Fruit fly (Drosophila melanogaster): Measurements from ENCODE around the gene CG31327.

CG31327 gene

dm6 chr3R:14151840-14152239 lies 8.2 kb downstream of the CG31327 start, which contains the start of gene CG14355:
TSS of gene CG14355 (minus strand) at chr3R:14151940.
- no peak for TF ChIP-seq gl (tag; optimal IDR thresholded peaks at IDR 0.05)
- TF ChIP-seq Ets98B (GFP tag; IDR thresholded peaks at IDR 0.05), result no peak
- TF ChIP-seq CG8301 (tag; optimal IDR thresholded peaks at IDR 0.05), result no peak

- TF ChIP-seq CG9948 (tag; optimal IDR thresholded peaks at IDR 0.05) (no peak), CG12605 (GFP tag; IDR thresholded peaks at IDR 0.05) (peak; percentile 52; the same call in 1 of the 2 replicates)
Measured at dm6 chr3R:14140912-14141311, 19.2 kb downstream of the CG31327 start.

dm6 chr3R:14131972-14132371 lies 28.1 kb downstream of the CG31327 start, which contains the start of gene CG14356:
TSS of gene CG14356 (minus strand) at chr3R:14132072.
- no peak for TF ChIP-seq Pif1A (GFP tag; optimal IDR thresholded peaks at IDR 0.05)
- TF ChIP-seq CG13204 (GFP tag; optimal IDR thresholded peaks at IDR 0.05), result no peak
- TF ChIP-seq EcR (GFP tag; optimal IDR thresholded peaks at IDR 0.05), result no peak

- TF ChIP-seq CG8301 (tag; optimal IDR thresholded peaks at IDR 0.05) (no peak), rn (GFP tag; IDR thresholded peaks at IDR 0.05) (peak; percentile 85), Pif1B (GFP tag; optimal IDR thresholded peaks at IDR 0.05) (peak; percentile 80), CG9948 (tag; optimal IDR thresholded peaks at IDR 0.05) (peak; percentile 88), CG17806 (tag; optimal IDR thresholded peaks at IDR 0.05) (peak; percentile 82), D1 (tag; optimal IDR thresholded peaks at IDR 0.05) (peak; percentile 89), CG14655 (GFP tag; optimal IDR thresholded peaks at IDR 0.05) (no peak), gl (tag; optimal IDR thresholded peaks at IDR 0.05) (peak; percentile 46), Pif1A (GFP tag; optimal IDR thresholded peaks at IDR 0.05) (peak; percentile 69), CG13204 (GFP tag; optimal IDR thresholded peaks at IDR 0.05) (no peak), Snoo (tag; optimal IDR thresholded peaks at IDR 0.05) (peak; percentile 83), CG10348 (GFP tag; IDR thresholded peaks at IDR 0.05) (peak; percentile 52), fd96Ca (GFP tag; IDR thresholded peaks at IDR 0.05) (peak; percentile 65), CG4496 (GFP tag; IDR thresholded peaks at IDR 0.05) (peak; percentile 89), Ets98B (GFP tag; IDR thresholded peaks at IDR 0.05) (peak; percentile 85), CG15710 (tag; optimal IDR thresholded peaks at IDR 0.05) (peak; percentile 91), CG34367 (tag; optimal IDR thresholded peaks at IDR 0.05) (peak; percentile 84), CG12605 (GFP tag; IDR thresholded peaks at IDR 0.05) (peak; percentile 41; the same call in 1 of the 2 replicates), CG32121 (GFP tag; IDR thresholded peaks at IDR 0.05) (peak; percentile 90), EcR (GFP tag; optimal IDR thresholded peaks at IDR 0.05) (no peak), CG8159 (tag; optimal IDR thresholded peaks at IDR 0.05) (peak; percentile 91)
Measured at dm6 chr3R:14125479-14126121, 34.5 kb downstream of the CG31327 start, which contains the start of the genes 140up and Polr2B. TSS of gene 140up (minus strand) at chr3R:14125548. TSS of gene Polr2B (plus strand) at chr3R:14125791.

dm6 chr3R:14122347-14122812 lies 37.7 kb downstream of the CG31327 start, which contains the start of the genes Abi and twf:
TSS of gene Abi (minus strand) at chr3R:14122420.
TSS of gene twf (plus strand) at chr3R:14122654.
- TF ChIP-seq CG9948 (tag; optimal IDR thresholded peaks at IDR 0.05) (peak; percentile 35), Ets98B (GFP tag; IDR thresholded peaks at IDR 0.05) (peak; percentile 35; the same call in 1 of the 2 replicates), CG17806 (tag; optimal IDR thresholded peaks at IDR 0.05) (peak; percentile 44), CG8159 (tag; optimal IDR thresholded peaks at IDR 0.05) (peak; percentile 45), gl (tag; optimal IDR thresholded peaks at IDR 0.05) (no peak), CG32121 (GFP tag; IDR thresholded peaks at IDR 0.05) (peak; percentile 30; the same call in 1 of the 2 replicates), CG15710 (tag; optimal IDR thresholded peaks at IDR 0.05) (peak; percentile 47), CG34367 (tag; optimal IDR thresholded peaks at IDR 0.05) (peak; percentile 29), CG4496 (GFP tag; IDR thresholded peaks at IDR 0.05) (peak; percentile 31; the same call in 1 of the 3 replicates), CG10348 (GFP tag; IDR thresholded peaks at IDR 0.05) (no peak)

dm6 chr3R:14118350-14118749 lies 41.7 kb downstream of the CG31327 start, which contains the start of gene Kif19A:
TSS of gene Kif19A (minus strand) at chr3R:14118450.
- TF ChIP-seq CG34367 (tag; optimal IDR thresholded peaks at IDR 0.05), result no peak
- no peak for TF ChIP-seq rn (GFP tag; IDR thresholded peaks at IDR 0.05)
- TF ChIP-seq Ets98B (GFP tag; IDR thresholded peaks at IDR 0.05), result no peak
- TF ChIP-seq CG4496 (GFP tag; IDR thresholded peaks at IDR 0.05), result no peak
- no peak for TF ChIP-seq Snoo (tag; optimal IDR thresholded peaks at IDR 0.05)
- no peak for TF ChIP-seq CG32121 (GFP tag; IDR thresholded peaks at IDR 0.05)
- no peak for TF ChIP-seq CG17806 (tag; optimal IDR thresholded peaks at IDR 0.05)
- TF ChIP-seq Pif1B (GFP tag; optimal IDR thresholded peaks at IDR 0.05), result no peak
- TF ChIP-seq EcR (GFP tag; optimal IDR thresholded peaks at IDR 0.05), result no peak
- TF ChIP-seq CG14655 (GFP tag; optimal IDR thresholded peaks at IDR 0.05), result no peak
- TF ChIP-seq CG8301 (tag; optimal IDR thresholded peaks at IDR 0.05), result no peak
- TF ChIP-seq fd96Ca (GFP tag; IDR thresholded peaks at IDR 0.05), result no peak
- TF ChIP-seq D1 (tag; optimal IDR thresholded peaks at IDR 0.05), result no peak
- TF ChIP-seq CG8159 (tag; optimal IDR thresholded peaks at IDR 0.05), result no peak
- no peak for TF ChIP-seq Pif1A (GFP tag; optimal IDR thresholded peaks at IDR 0.05)
- no peak for TF ChIP-seq CG10348 (GFP tag; IDR thresholded peaks at IDR 0.05)
- no peak for TF ChIP-seq CG13204 (GFP tag; optimal IDR thresholded peaks at IDR 0.05)
- TF ChIP-seq CG9948 (tag; optimal IDR thresholded peaks at IDR 0.05), result no peak
